Worm (Caenorhabditis elegans) whole organism, early embryonic: ENCODE measurements around the gene bath-7.

Experiments
- B0310.2 ChIP-seq: sonication (generic microtip); optimal IDR thresholded peaks from 2 replicates; lab custom pipeline; 2016; ENCODE audit warnings: mild to moderate bottlenecking, missing genetic modification characterization, missing compliant biosample characterization
- F13C5.2 ChIP-seq: sonication (generic microtip); optimal IDR thresholded peaks from 2 replicates; lab custom pipeline; 2017; ENCODE audit warnings: mild to moderate bottlenecking, missing genetic modification characterization, inconsistent platforms, missing compliant biosample characterization
- aly-1 ChIP-seq: sonication (generic microtip); optimal IDR thresholded peaks from 2 replicates; lab custom pipeline; 2016; ENCODE audit warnings: missing genetic modification characterization, missing compliant biosample characterization
- ama-1 ChIP-seq: fragments of 150-350 bp; optimal IDR thresholded peaks from 2 replicates; lab custom pipeline; 2014
- ceh-13 ChIP-seq: fragments of 200-800 bp; sonication (Bioruptor generic); optimal IDR thresholded peaks from 2 replicates; lab custom pipeline; 2018; ENCODE audit warnings: mild to moderate bottlenecking, missing genetic modification characterization, missing compliant biosample characterization
- ceh-36 ChIP-seq: sonication (generic microtip); optimal IDR thresholded peaks from 2 replicates; lab custom pipeline; 2016; ENCODE audit warnings: missing genetic modification characterization, inconsistent platforms, missing compliant biosample characterization
- ets-7 ChIP-seq: sonication (generic microtip); optimal IDR thresholded peaks from 2 replicates; lab custom pipeline; 2016; ENCODE audit warnings: missing genotype, missing genetic modification characterization, missing compliant biosample characterization
- flt-1 ChIP-seq: fragments of 200-800 bp; sonication (Bioruptor generic); IDR thresholded peaks from 2 replicates; pipeline ENCODE4 v1.3.6; 2022; ENCODE audit warnings: missing genetic modification characterization, missing compliant biosample characterization
- hmbx-1 ChIP-seq: sonication (generic microtip); optimal IDR thresholded peaks from 2 replicates; lab custom pipeline; 2016; ENCODE audit warnings: mild to moderate bottlenecking, missing genetic modification characterization, missing compliant biosample characterization
- hmg-4 ChIP-seq: fragments of 200-800 bp; sonication (Bioruptor generic); optimal IDR thresholded peaks from 2 replicates; lab custom pipeline; 2018; ENCODE audit warnings: mild to moderate bottlenecking, missing genetic modification characterization, missing compliant biosample characterization
- hnd-1 ChIP-seq: sonication (generic microtip); optimal IDR thresholded peaks from 2 replicates; lab custom pipeline; 2016; ENCODE audit warnings: missing genetic modification characterization, missing compliant biosample characterization
- pes-1 ChIP-seq: fragments of 200-800 bp; sonication (Bioruptor generic); IDR thresholded peaks from 2 replicates; pipeline ENCODE4 v1.3.6; 2022; ENCODE audit warnings: missing genetic modification reagents, missing genetic modification characterization, missing compliant biosample characterization
- scrt-1 ChIP-seq: fragments of 200-800 bp; sonication (Bioruptor generic); IDR thresholded peaks from 2 replicates; pipeline ENCODE4 v1.3.6; 2022; ENCODE audit warnings: missing genetic modification characterization, missing compliant biosample characterization
- sea-1 ChIP-seq: fragments of 200-800 bp; sonication (Bioruptor generic); conservative IDR thresholded peaks from 2 replicates; pipeline ENCODE4 v1.3.6; 2022; ENCODE audit warnings: missing genetic modification characterization, missing compliant biosample characterization
- tbx-11 ChIP-seq: fragments of 200-800 bp; sonication (Bioruptor generic); IDR thresholded peaks from 2 replicates; pipeline ENCODE4 v1.3.6; 2022; ENCODE audit warnings: missing genetic modification characterization, missing compliant biosample characterization
- tbx-37 ChIP-seq: fragments of 200-800 bp; sonication (Bioruptor generic); conservative IDR thresholded peaks from 2 replicates; pipeline ENCODE4 v1.3.6; 2022; ENCODE audit warnings: missing genetic modification reagents, missing genetic modification characterization, missing compliant biosample characterization
- tra-4 ChIP-seq: sonication (generic microtip); optimal IDR thresholded peaks from 2 replicates; lab custom pipeline; 2017; ENCODE audit warnings: missing genetic modification characterization, missing compliant biosample characterization

The bath-7 gene

DNA sequence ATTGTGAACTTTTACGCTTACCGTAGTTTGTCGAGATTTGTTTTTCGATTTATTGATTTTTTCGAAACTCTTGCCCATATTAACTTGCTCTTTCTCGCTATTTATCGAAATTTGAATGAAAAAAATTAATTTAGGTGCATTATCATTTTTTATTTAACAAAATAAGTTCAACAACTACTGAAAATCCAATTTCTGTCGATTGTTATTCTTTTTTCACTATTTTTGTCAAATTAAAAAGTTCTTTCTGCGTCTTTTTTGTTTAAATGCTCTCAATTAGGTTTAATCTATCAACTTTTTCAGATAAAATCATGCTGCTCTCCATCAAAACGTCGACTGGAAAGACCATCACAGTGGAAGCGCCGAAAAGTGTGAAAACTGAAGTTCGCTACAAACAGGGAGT lies 5.2 kb upstream of the bath-7 start, which contains the start of gene F52C6.2:
TSS of gene F52C6.2 (plus strand) at position 301 of the 400 bp plus-strand sequence.
- TF ChIP-seq hmbx-1: no peak
- TF ChIP-seq ama-1 (lab: Kevin White, UChicago): no peak
- TF ChIP-seq hnd-1 (tag; lab: Kevin White, UChicago): no peak
- no peak for TF ChIP-seq B0310.2 (tag; lab: Kevin White, UChicago)
- TF ChIP-seq scrt-1 (GFP tag; lab: Robert Waterston, UW): no peak
- no peak for TF ChIP-seq sea-1
- TF ChIP-seq tra-4: no peak
- TF ChIP-seq flt-1 (GFP tag; lab: Robert Waterston, UW): no peak
- TF ChIP-seq tbx-37 (GFP tag; lab: Robert Waterston, UW): no peak
- no peak for TF ChIP-seq ceh-13 (GFP tag; lab: Kevin White, UChicago)
- no peak for TF ChIP-seq aly-1 (tag; lab: Kevin White, UChicago)
- no peak for TF ChIP-seq F13C5.2 (tag; lab: Kevin White, UChicago)
- no peak for TF ChIP-seq tbx-11 (GFP tag; lab: Robert Waterston, UW)
- no peak for TF ChIP-seq ets-7 (tag; lab: Kevin White, UChicago)
- no peak for TF ChIP-seq pes-1 (GFP tag; lab: Robert Waterston, UW)
- no peak for TF ChIP-seq hmg-4 (GFP tag; lab: Kevin White, UChicago)
- no peak for TF ChIP-seq ceh-36 (tag; lab: Kevin White, UChicago)

DNA sequence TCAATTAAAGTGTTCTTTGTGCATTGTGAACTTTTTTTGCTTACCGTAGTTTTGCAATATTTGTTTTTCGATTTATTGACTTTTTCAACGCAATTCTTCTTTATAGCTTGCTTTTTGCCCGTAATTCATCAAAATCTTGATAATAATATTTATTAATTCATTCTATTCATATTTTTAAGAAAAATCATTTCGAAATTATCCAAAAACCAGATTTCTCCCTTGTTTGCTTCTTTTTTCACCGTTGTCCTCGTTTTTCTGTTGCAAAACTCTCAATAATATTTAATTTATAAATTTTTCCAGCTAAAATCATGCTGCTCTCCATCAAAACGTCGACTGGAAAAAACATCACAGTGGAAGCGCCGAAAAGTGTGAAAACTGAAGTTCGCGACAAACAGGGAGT lies 3.5 kb upstream of the bath-7 start, which contains the start of gene F52C6.3:
TSS of gene F52C6.3 (plus strand) at position 301 of the 400 bp plus-strand sequence.
- TF ChIP-seq tbx-37 (GFP tag; lab: Robert Waterston, UW): no peak
- TF ChIP-seq hmbx-1: no peak

DNA sequence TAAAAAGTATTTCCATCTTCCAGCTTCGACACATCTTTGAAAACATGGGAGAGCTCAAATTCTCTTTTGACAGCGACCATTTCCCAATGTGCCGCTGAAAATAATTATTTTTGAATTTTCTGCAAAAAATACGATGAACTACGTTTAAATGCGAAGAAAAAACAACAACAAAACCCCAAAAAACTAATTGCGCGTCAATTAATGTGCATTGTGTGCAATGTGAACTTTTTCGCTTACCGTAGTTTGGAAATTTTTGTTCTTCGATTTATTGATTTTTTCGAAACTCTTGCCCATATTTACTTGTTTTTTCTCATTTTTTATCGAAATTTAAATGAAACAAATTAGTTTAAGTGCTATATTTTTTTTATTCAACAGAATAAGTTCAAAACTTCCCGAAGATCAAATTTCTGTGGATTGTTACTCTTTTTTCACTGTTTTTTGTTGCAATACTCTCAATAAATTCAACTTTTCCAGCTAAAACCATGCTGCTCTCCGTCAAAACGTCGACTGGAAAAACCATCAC lies 1.8 kb upstream of the bath-7 start, which contains the start of the genes bath-2 and F52C6.4:
TSS of gene bath-2 (minus strand) at position 101 of the 523 bp plus-strand sequence.
TSS of gene F52C6.4 (plus strand) at position 473 of the 523 bp plus-strand sequence.
- TF ChIP-seq ceh-36 (tag; lab: Kevin White, UChicago): no peak
- TF ChIP-seq hmbx-1: no peak
- no peak for TF ChIP-seq hnd-1 (tag; lab: Kevin White, UChicago)
- no peak for TF ChIP-seq pes-1 (GFP tag; lab: Robert Waterston, UW)
- no peak for TF ChIP-seq ets-7 (tag; lab: Kevin White, UChicago)
- TF ChIP-seq ceh-13 (GFP tag; lab: Kevin White, UChicago): no peak
- TF ChIP-seq tbx-11 (GFP tag; lab: Robert Waterston, UW): no peak
- TF ChIP-seq hmg-4 (GFP tag; lab: Kevin White, UChicago): no peak
- no peak for TF ChIP-seq B0310.2 (tag; lab: Kevin White, UChicago)
- no peak for TF ChIP-seq aly-1 (tag; lab: Kevin White, UChicago)
- no peak for TF ChIP-seq F13C5.2 (tag; lab: Kevin White, UChicago)
- TF ChIP-seq flt-1 (GFP tag; lab: Robert Waterston, UW): no peak
- no peak for TF ChIP-seq scrt-1 (GFP tag; lab: Robert Waterston, UW)
- TF ChIP-seq tbx-37 (GFP tag; lab: Robert Waterston, UW): no peak

DNA sequence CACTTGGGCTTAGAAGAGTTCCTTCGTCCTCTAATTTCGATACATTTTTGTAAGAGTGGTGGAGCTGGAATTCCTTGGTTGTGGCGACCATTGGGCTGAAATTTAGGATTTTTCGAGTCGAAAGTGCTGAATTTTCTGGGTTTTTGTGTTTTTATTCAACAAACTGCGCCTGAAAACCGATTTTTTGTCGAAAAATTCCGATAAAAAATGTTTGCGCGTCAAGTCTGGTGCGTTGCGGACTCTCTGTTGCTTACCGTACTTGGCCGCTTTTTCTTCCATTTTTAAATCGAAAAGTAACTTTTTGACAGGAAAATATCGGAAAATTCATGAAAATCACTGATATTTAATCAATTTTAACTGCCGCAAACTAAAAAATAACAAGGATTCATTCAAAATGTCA lies 3.1 kb downstream of the bath-7 start, which contains the start of gene bath-4:
TSS of gene bath-4 (minus strand) at position 101 of the 400 bp plus-strand sequence.
- TF ChIP-seq tbx-37 (GFP tag; lab: Robert Waterston, UW): no peak
- TF ChIP-seq ceh-36 (tag; lab: Kevin White, UChicago): no peak

DNA sequence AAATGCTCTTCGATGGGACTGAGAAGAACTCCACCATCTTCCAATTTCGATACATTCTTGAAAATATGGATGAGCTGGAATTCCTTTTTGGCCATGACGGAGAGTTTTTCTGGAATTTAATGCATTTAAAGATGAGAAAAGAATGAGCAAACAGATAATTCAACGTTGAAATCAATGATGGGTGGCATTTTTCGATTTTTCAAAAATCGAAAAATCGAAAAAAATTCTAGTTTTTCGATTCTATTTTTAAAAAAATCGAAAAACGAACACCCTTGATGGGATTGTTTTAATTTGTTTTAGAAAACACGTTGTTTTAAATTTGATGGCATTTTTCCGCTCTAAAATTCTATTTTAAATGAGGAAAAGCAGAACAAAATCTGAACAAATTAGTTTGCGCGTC lies 8.2 kb downstream of the bath-7 start, which contains the start of gene math-31:
TSS of gene math-31 (minus strand) at position 101 of the 400 bp plus-strand sequence.
- TF ChIP-seq ets-7 (tag; lab: Kevin White, UChicago) (no peak), scrt-1 (GFP tag; lab: Robert Waterston, UW) (no peak), ceh-13 (GFP tag; lab: Kevin White, UChicago) (no peak), sea-1 (no peak), ceh-36 (tag; lab: Kevin White, UChicago) (no peak), hmbx-1 (no peak), ama-1 (lab: Kevin White, UChicago) (no peak), F13C5.2 (tag; lab: Kevin White, UChicago) (no peak), flt-1 (GFP tag; lab: Robert Waterston, UW) (no peak), B0310.2 (tag; lab: Kevin White, UChicago) (no peak), tbx-11 (GFP tag; lab: Robert Waterston, UW) (no peak), hnd-1 (tag; lab: Kevin White, UChicago) (no peak)

DNA sequence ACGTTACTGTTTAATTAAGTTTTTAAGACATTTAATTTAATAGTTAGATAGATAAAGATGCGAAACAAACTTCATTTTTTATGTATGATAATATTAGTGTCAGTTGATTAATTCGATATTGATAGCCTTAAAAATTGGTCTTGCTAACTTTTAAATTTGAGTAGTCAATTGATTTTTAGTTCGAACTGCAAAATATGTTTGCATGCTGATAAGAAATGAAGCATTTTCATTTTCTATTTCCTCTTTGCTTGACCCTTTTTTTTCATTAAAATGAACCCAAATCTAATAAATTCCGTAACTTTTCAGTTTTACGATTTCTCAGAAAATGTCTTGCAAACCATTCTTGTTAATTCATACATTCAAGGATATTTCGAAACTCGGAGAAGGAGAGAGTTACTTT lies 15.8 kb downstream of the bath-7 start, which contains the start of gene math-22:
TSS of gene math-22 (plus strand) at position 301 of the 400 bp plus-strand sequence.
- TF ChIP-seq flt-1 (GFP tag; lab: Robert Waterston, UW): no peak
- no peak for TF ChIP-seq ama-1 (lab: Kevin White, UChicago)
- TF ChIP-seq ets-7 (tag; lab: Kevin White, UChicago): no peak
- no peak for TF ChIP-seq tra-4
- TF ChIP-seq hmbx-1: no peak
- no peak for TF ChIP-seq F13C5.2 (tag; lab: Kevin White, UChicago)
- TF ChIP-seq aly-1 (tag; lab: Kevin White, UChicago): no peak
- no peak for TF ChIP-seq ceh-36 (tag; lab: Kevin White, UChicago)
- TF ChIP-seq tbx-11 (GFP tag; lab: Robert Waterston, UW): no peak
- no peak for TF ChIP-seq scrt-1 (GFP tag; lab: Robert Waterston, UW)
- no peak for TF ChIP-seq sea-1
- TF ChIP-seq ceh-13 (GFP tag; lab: Kevin White, UChicago): no peak
- no peak for TF ChIP-seq hnd-1 (tag; lab: Kevin White, UChicago)
- no peak for TF ChIP-seq hmg-4 (GFP tag; lab: Kevin White, UChicago)
- TF ChIP-seq tbx-37 (GFP tag; lab: Robert Waterston, UW): no peak
- no peak for TF ChIP-seq pes-1 (GFP tag; lab: Robert Waterston, UW)
- no peak for TF ChIP-seq B0310.2 (tag; lab: Kevin White, UChicago)

DNA sequence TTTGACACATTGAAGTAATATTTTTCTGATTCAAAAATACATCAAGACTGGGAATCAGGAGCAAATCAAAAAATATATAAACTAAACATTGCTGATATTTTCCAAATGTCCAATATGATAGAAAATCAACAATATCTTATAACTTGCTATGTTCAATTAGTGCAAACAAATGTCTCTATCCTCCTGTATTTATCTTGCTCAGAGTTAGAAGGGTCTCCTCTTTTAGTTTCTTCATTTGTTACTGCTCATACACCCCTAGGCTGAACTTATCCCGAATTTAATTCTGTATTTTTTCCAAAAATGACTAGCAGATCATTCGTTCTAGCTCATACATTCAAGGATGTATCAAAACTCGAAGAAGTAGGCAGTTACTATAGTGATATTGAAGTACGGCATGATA lies 18.9 kb downstream of the bath-7 start, which contains the start of gene math-23:
TSS of gene math-23 (plus strand) at position 301 of the 400 bp plus-strand sequence.
- TF ChIP-seq tbx-11 (GFP tag; lab: Robert Waterston, UW) (no peak), aly-1 (tag; lab: Kevin White, UChicago) (no peak), hmg-4 (GFP tag; lab: Kevin White, UChicago) (no peak), ceh-13 (GFP tag; lab: Kevin White, UChicago) (no peak), sea-1 (no peak)
